Fruit fly (Drosophila melanogaster) whole organism, embryonic: ENCODE data around the gene Rpt4.
A peak's percentile ranks its signal among the peaks of the same experiment; 100 is the strongest.

Source experiments
- Adf1 ChIP-seq: fragments of 200-800 bp; sonication (Bioruptor generic); IDR thresholded peaks from 2 replicates; pipeline ENCODE4 v1.3.6; 2022; ENCODE audit warnings: missing biosample characterization, missing genetic modification characterization
- Antp ChIP-seq: fragments of 200-800 bp; sonication (Bioruptor generic); optimal IDR thresholded peaks from 3 replicates; lab custom pipeline; 2016; ENCODE audit warnings: missing biosample characterization, missing genetic modification characterization
- Atf6 ChIP-seq: fragments of 200-800 bp; sonication (Bioruptor generic); IDR thresholded peaks from 2 replicates; pipeline ENCODE4 v1.3.6; 2022; ENCODE audit warnings: missing biosample characterization, missing genetic modification characterization
- Bgb ChIP-seq: fragments of 200-800 bp; sonication (Bioruptor generic); IDR thresholded peaks from 2 replicates; pipeline ENCODE4 v1.3.6; 2022; ENCODE audit warnings: missing biosample characterization, missing genetic modification characterization; ENCODE audit not compliant: partially characterized antibody
- CG10147 ChIP-seq: fragments of 200-800 bp; sonication (Bioruptor generic); optimal IDR thresholded peaks from 2 replicates; lab custom pipeline; 2019; ENCODE audit warnings: missing biosample characterization, mild to moderate bottlenecking, missing genetic modification characterization, moderate library complexity
- CG10209 ChIP-seq: fragments of 200-800 bp; sonication (Bioruptor generic); optimal IDR thresholded peaks from 3 replicates; lab custom pipeline; 2017; ENCODE audit warnings: missing biosample characterization, mild to moderate bottlenecking, missing genetic modification characterization, missing genetic modification reagents
- CG10431 ChIP-seq: fragments of 200-800 bp; sonication (Bioruptor generic); optimal IDR thresholded peaks from 3 replicates; lab custom pipeline; 2018; ENCODE audit warnings: missing biosample characterization, mild to moderate bottlenecking, missing genetic modification characterization
- CG10462 ChIP-seq: fragments of 200-800 bp; sonication (Bioruptor generic); optimal IDR thresholded peaks from 2 replicates; lab custom pipeline; 2016; ENCODE audit warnings: missing biosample characterization, missing genetic modification characterization
- CG10565 ChIP-seq: fragments of 200-800 bp; sonication (Bioruptor generic); optimal IDR thresholded peaks from 3 replicates; lab custom pipeline; 2016; ENCODE audit warnings: missing biosample characterization, mild to moderate bottlenecking, missing genetic modification characterization
- CG10979 ChIP-seq: fragments of 200-800 bp; sonication (Bioruptor generic); optimal IDR thresholded peaks from 2 replicates; lab custom pipeline; 2018; ENCODE audit warnings: missing biosample characterization, mild to moderate bottlenecking, missing genetic modification characterization, moderate library complexity
- CG11398 ChIP-seq: fragments of 200-800 bp; sonication (Bioruptor generic); optimal IDR thresholded peaks from 2 replicates; lab custom pipeline; 2016; ENCODE audit warnings: missing biosample characterization, missing genetic modification characterization
- CG11456 ChIP-seq: fragments of 200-800 bp; sonication (Bioruptor generic); IDR thresholded peaks from 3 replicates; pipeline ENCODE4 v1.3.6; 2022; ENCODE audit warnings: missing biosample characterization, missing genetic modification characterization
- CG12744 ChIP-seq: fragments of 200-800 bp; sonication (Bioruptor generic); optimal IDR thresholded peaks from 2 replicates; lab custom pipeline; 2016; ENCODE audit warnings: missing biosample characterization, missing genetic modification characterization
- CG15601 ChIP-seq: fragments of 200-800 bp; sonication (Bioruptor generic); optimal IDR thresholded peaks from 3 replicates; lab custom pipeline; 2019; ENCODE audit warnings: missing biosample characterization, mild to moderate bottlenecking, missing genetic modification characterization, moderate library complexity
- CG17186 ChIP-seq: fragments of 200-800 bp; sonication (Bioruptor generic); optimal IDR thresholded peaks from 3 replicates; lab custom pipeline; 2017; ENCODE audit warnings: missing biosample characterization, missing genetic modification reagents, missing genetic modification characterization
- CG17359 ChIP-seq: fragments of 200-800 bp; sonication (Bioruptor generic); optimal IDR thresholded peaks from 3 replicates; lab custom pipeline; 2018; ENCODE audit warnings: missing biosample characterization, mild to moderate bottlenecking, missing genetic modification characterization, moderate library complexity
- CG17361 ChIP-seq: fragments of 200-800 bp; sonication (Bioruptor generic); IDR thresholded peaks from 3 replicates; pipeline ENCODE4 v1.3.6; 2022; ENCODE audit warnings: missing biosample characterization, missing genetic modification characterization
- CG18764 ChIP-seq: fragments of 200-800 bp; sonication (Bioruptor generic); optimal IDR thresholded peaks from 3 replicates; lab custom pipeline; 2016; ENCODE audit warnings: missing biosample characterization, missing genetic modification characterization
- CG2712 ChIP-seq: fragments of 200-800 bp; optimal IDR thresholded peaks from 3 replicates; lab custom pipeline; 2019; ENCODE audit warnings: missing biosample characterization, mild to moderate bottlenecking, missing genetic modification characterization, moderate library complexity
- CG2875 ChIP-seq: fragments of 200-800 bp; sonication (Bioruptor generic); optimal IDR thresholded peaks from 2 replicates; lab custom pipeline; 2017; ENCODE audit warnings: missing biosample characterization, mild to moderate bottlenecking, missing genetic modification characterization, missing genetic modification reagents
- CG32767 ChIP-seq: fragments of 200-800 bp; sonication (Bioruptor generic); IDR thresholded peaks from 2 replicates; pipeline ENCODE4 v1.3.6; 2022; ENCODE audit warnings: missing biosample characterization, missing genetic modification characterization
- CG4328 ChIP-seq: fragments of 200-800 bp; sonication (Bioruptor generic); optimal IDR thresholded peaks from 3 replicates; lab custom pipeline; 2017; ENCODE audit warnings: missing biosample characterization, missing genetic modification reagents, missing genetic modification characterization
- CG6813 ChIP-seq: fragments of 200-800 bp; sonication (Bioruptor generic); optimal IDR thresholded peaks from 2 replicates; lab custom pipeline; 2017; ENCODE audit warnings: missing biosample characterization, missing genetic modification characterization, mild to moderate bottlenecking, moderate library complexity, missing genetic modification reagents
- CG9215 ChIP-seq: fragments of 200-800 bp; sonication (Bioruptor generic); IDR thresholded peaks from 2 replicates; pipeline ENCODE4 v1.3.6; 2022; ENCODE audit warnings: missing biosample characterization, missing genetic modification characterization
- Chrac-16 ChIP-seq: fragments of 200-800 bp; sonication (Bioruptor generic); optimal IDR thresholded peaks from 3 replicates; lab custom pipeline; 2016; ENCODE audit warnings: missing biosample characterization, missing genetic modification characterization
- Dp ChIP-seq: fragments of 200-800 bp; sonication (Bioruptor generic); optimal IDR thresholded peaks from 2 replicates; lab custom pipeline; 2018; ENCODE audit warnings: missing biosample characterization, mild to moderate bottlenecking, missing genetic modification characterization, moderate library complexity
- GATAe ChIP-seq: fragments of 200-800 bp; sonication (Bioruptor generic); conservative IDR thresholded peaks from 2 replicates; pipeline ENCODE4 v1.3.6; 2022; ENCODE audit warnings: missing biosample characterization, missing genetic modification characterization
- Hey ChIP-seq: fragments of 200-800 bp; sonication (Bioruptor generic); optimal IDR thresholded peaks from 3 replicates; lab custom pipeline; 2018; ENCODE audit warnings: missing biosample characterization, mild to moderate bottlenecking, missing genetic modification characterization
- Hr51 ChIP-seq, 2 experiments: fragments of 200-800 bp; sonication (Bioruptor generic); optimal IDR thresholded peaks; 2 replicates in 1 of 2; 3 replicates in 1 of 2; lab custom pipeline; 2016 to 2018; ENCODE audit warnings: missing biosample characterization in 2 of 2, missing genetic modification characterization in 2 of 2, mild to moderate bottlenecking in 1 of 2, moderate library complexity in 1 of 2
- Lhr ChIP-seq: fragments of 200-800 bp; sonication (Bioruptor generic); optimal IDR thresholded peaks from 3 replicates; lab custom pipeline; 2017; ENCODE audit warnings: mild to moderate bottlenecking, missing biosample characterization, missing genetic modification reagents, missing genetic modification characterization
- Max ChIP-seq: fragments of 200-800 bp; sonication (Bioruptor generic); optimal IDR thresholded peaks from 2 replicates; lab custom pipeline; 2016; ENCODE audit warnings: missing biosample characterization, mild to moderate bottlenecking, missing genetic modification characterization
- NC2α ChIP-seq: fragments of 200-800 bp; sonication (Bioruptor generic); optimal IDR thresholded peaks from 2 replicates; lab custom pipeline; 2016; ENCODE audit warnings: missing biosample characterization, missing genetic modification characterization
- Nf-YA ChIP-seq: fragments of 200-800 bp; sonication (Bioruptor generic); IDR thresholded peaks from 2 replicates; pipeline ENCODE4 v1.3.6; 2022; ENCODE audit warnings: missing biosample characterization, missing genetic modification characterization
- Opbp ChIP-seq: fragments of 200-800 bp; sonication (Bioruptor generic); IDR thresholded peaks from 3 replicates; pipeline ENCODE4 v1.3.6; 2022; ENCODE audit warnings: missing biosample characterization, missing genetic modification characterization; ENCODE audit not compliant: partially characterized antibody
- Ravus ChIP-seq: fragments of 200-800 bp; sonication (Bioruptor generic); IDR thresholded peaks from 2 replicates; pipeline ENCODE4 v1.3.6; 2022; ENCODE audit warnings: missing biosample characterization, missing genetic modification characterization
- Rfx ChIP-seq: fragments of 200-800 bp; sonication (Bioruptor generic); IDR thresholded peaks from 2 replicates; pipeline ENCODE4 v1.3.6; 2022; ENCODE audit warnings: missing biosample characterization, missing genetic modification characterization
- Sin3A ChIP-seq: fragments of >200 bp; optimal IDR thresholded peaks from 2 replicates; lab custom pipeline; 2018
- TFAM ChIP-seq: fragments of 200-800 bp; sonication (Bioruptor generic); optimal IDR thresholded peaks from 2 replicates; lab custom pipeline; 2017; ENCODE audit warnings: missing biosample characterization, missing genetic modification characterization, inconsistent platforms
- ac ChIP-seq: fragments of 200-800 bp; sonication (Bioruptor generic); optimal IDR thresholded peaks from 3 replicates; lab custom pipeline; 2017; ENCODE audit warnings: missing biosample characterization, mild to moderate bottlenecking, missing genetic modification characterization
- ato ChIP-seq: fragments of 200-800 bp; sonication (Bioruptor generic); IDR thresholded peaks from 2 replicates; pipeline ENCODE4 v1.3.6; 2022; ENCODE audit warnings: missing biosample characterization, missing genetic modification characterization; ENCODE audit not compliant: partially characterized antibody
- cad ChIP-seq: fragments of >200 bp; optimal IDR thresholded peaks from 2 replicates; lab custom pipeline; 2017; ENCODE audit warnings: missing biosample characterization, missing genetic modification characterization
- chif ChIP-seq, 2 experiments: fragments of 200-800 bp; sonication (Bioruptor generic); optimal IDR thresholded peaks; 3 replicates each; lab custom pipeline; 2016; ENCODE audit warnings: missing biosample characterization in 2 of 2, missing genetic modification characterization in 2 of 2
- chinmo ChIP-seq: fragments of 200-800 bp; sonication (Bioruptor generic); IDR thresholded peaks from 4 replicates; pipeline ENCODE4 v1.3.6; 2022; ENCODE audit warnings: missing biosample characterization, missing genetic modification characterization; ENCODE audit not compliant: partially characterized antibody
- ci ChIP-seq: fragments of 200-800 bp; sonication (Bioruptor generic); IDR thresholded peaks from 3 replicates; pipeline ENCODE4 v1.3.6; 2022; ENCODE audit warnings: missing biosample characterization, missing genetic modification characterization
- emc ChIP-seq: fragments of 200-800 bp; sonication (Bioruptor generic); optimal IDR thresholded peaks from 2 replicates; lab custom pipeline; 2016; ENCODE audit warnings: missing biosample characterization, missing genetic modification characterization
- hkb ChIP-seq, 2 experiments: fragments of 200-800 bp in 1 of 2; fragments of >200 bp in 1 of 2; sonication (Bioruptor generic) in 1 of 2; IDR thresholded peaks in 1 of 2; optimal IDR thresholded peaks in 1 of 2; 2 replicates each; pipeline versions ENCODE4 v1.3.6 to Lab custom; 2017 to 2022; ENCODE audit warnings: missing biosample characterization in 1 of 2, missing genetic modification characterization in 1 of 2
- pb ChIP-seq: fragments of 200-800 bp; sonication (Bioruptor generic); optimal IDR thresholded peaks from 3 replicates; lab custom pipeline; 2016; ENCODE audit warnings: missing biosample characterization, missing genetic modification characterization
- slp2 ChIP-seq: fragments of 200-800 bp; sonication (Bioruptor generic); optimal IDR thresholded peaks from 2 replicates; lab custom pipeline; 2016; ENCODE audit warnings: missing biosample characterization, missing genetic modification characterization
- tna ChIP-seq: fragments of 200-800 bp; sonication (Bioruptor generic); IDR thresholded peaks from 2 replicates; pipeline ENCODE4 v1.3.6; 2022; ENCODE audit warnings: missing biosample characterization, missing genetic modification characterization; ENCODE audit not compliant: partially characterized antibody

The Rpt4 gene

DNA sequence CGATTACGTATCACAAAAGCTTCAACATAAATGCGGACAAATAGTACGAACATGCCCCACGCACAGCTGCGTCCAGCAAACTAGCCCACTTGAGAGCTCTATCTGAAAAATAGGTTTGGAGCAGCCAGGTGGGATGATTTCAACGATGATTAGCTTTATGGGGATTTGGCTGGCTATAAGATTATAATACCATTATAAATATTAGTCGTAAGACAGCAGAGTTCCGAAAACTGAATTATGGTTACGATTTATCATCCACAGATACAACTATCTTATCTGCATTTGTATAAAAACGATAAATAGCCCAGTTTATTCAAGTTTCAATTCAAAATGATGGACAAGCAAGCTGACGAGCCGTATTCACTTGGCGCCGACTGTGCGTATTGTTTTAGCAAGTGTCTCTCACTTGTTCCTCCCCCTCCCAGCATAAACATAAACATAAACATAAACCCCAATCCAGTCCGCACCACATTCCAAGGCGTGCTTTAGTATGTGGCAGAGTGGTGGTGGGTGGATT is 27.4 kb downstream of the Rpt4 start (continued):
- TF ChIP-seq ato (GFP tag; lab: Robert Waterston, UW) (no peak), Opbp (GFP tag; lab: Robert Waterston, UW) (no peak), tna (GFP tag; lab: Robert Waterston, UW) (no peak), Lhr (GFP tag; lab: Kevin White, UChicago) (peak; percentile 3), Adf1 (GFP tag; lab: Robert Waterston, UW) (peak; percentile 11; the same call in 1 of the 2 replicates), CG12744 (GFP tag; lab: Kevin White, UChicago) (peak; percentile 49), CG2712 (tag; lab: Kevin White, UChicago) (peak; percentile 77), CG10565 (peak; percentile 11), CG10209 (GFP tag; lab: Kevin White, UChicago) (peak; percentile 81), ci (GFP tag; lab: Robert Waterston, UW) (0 out of 3 replicates have a peak, but pooled peaks have one; percentile 33), Hr51 (GFP tag; optimal IDR thresholded peaks at IDR 0.05; lab: Kevin White, UChicago) (peak; percentile 4 to 87), cad (GFP tag; lab: Kevin White, UChicago) (no peak), CG10462 (GFP tag; lab: Kevin White, UChicago) (peak; percentile 36), CG17359 (tag; lab: Kevin White, UChicago) (peak; percentile 75), CG15601 (tag; lab: Kevin White, UChicago) (peak; percentile 23), ac (GFP tag; lab: Kevin White, UChicago) (no peak), CG11456 (GFP tag; lab: Robert Waterston, UW) (peak; percentile 71; the same call in 1 of the 3 replicates), CG10979 (tag; lab: Kevin White, UChicago) (peak; percentile 69), Hey (tag; lab: Kevin White, UChicago) (peak; percentile 18), CG32767 (peak; percentile 56), Antp (peak; percentile 45), Sin3A (lab: Kevin White, UChicago) (no peak), Atf6 (GFP tag; lab: Robert Waterston, UW) (peak; percentile 84), CG6813 (GFP tag; lab: Kevin White, UChicago) (peak; percentile 74), pb (GFP tag; lab: Kevin White, UChicago) (peak; percentile 40), CG9215 (peak; percentile 68), CG18764 (GFP tag; lab: Kevin White, UChicago) (peak; percentile 7), CG17186 (GFP tag; lab: Kevin White, UChicago) (peak; percentile 17), CG10147 (GFP tag; lab: Kevin White, UChicago) (peak; percentile 87), chif (GFP tag; optimal IDR thresholded peaks at IDR 0.05; lab: Kevin White, UChicago) (peak; percentile 22 to 52), Rfx (GFP tag; lab: Robert Waterston, UW) (peak; percentile 65), hkb (optimal IDR thresholded peaks at IDR 0.05; lab: Kevin White, UChicago) (no peak), hkb (GFP tag; IDR thresholded peaks at IDR 0.05; lab: Robert Waterston, UW) (peak; percentile 84), Bgb (GFP tag; lab: Robert Waterston, UW) (no peak), emc (GFP tag; lab: Kevin White, UChicago) (peak; percentile 32), CG2875 (GFP tag; lab: Kevin White, UChicago) (peak; percentile 37), CG4328 (GFP tag; lab: Kevin White, UChicago) (peak; percentile 58), TFAM (no peak), chinmo (GFP tag; lab: Robert Waterston, UW) (no peak), Dp (no peak), slp2 (peak; percentile 31), NC2α (GFP tag; lab: Kevin White, UChicago) (no peak), Chrac-16 (peak; percentile 39), CG17361 (GFP tag; lab: Robert Waterston, UW) (peak; percentile 90), CG10431 (GFP tag; lab: Kevin White, UChicago) (no peak), GATAe (GFP tag; lab: Robert Waterston, UW) (no peak), Max (GFP tag; lab: Kevin White, UChicago) (peak; percentile 55), CG11398 (GFP tag; lab: Kevin White, UChicago) (peak; percentile 26), Ravus (GFP tag; lab: Robert Waterston, UW) (no peak), Nf-YA (GFP tag; lab: Robert Waterston, UW) (peak; percentile 48; the same call in 1 of the 2 replicates)
